Fruit fly (Drosophila melanogaster) whole organism, embryonic: ENCODE results near the gene ato.

Source experiments
- Awh ChIP-seq: fragments of 200-800 bp; sonication (Bioruptor generic); IDR thresholded peaks from 2 replicates; pipeline ENCODE4, ENCODE4 v1.3.6; 2022; ENCODE audit warnings: missing biosample characterization, missing genetic modification characterization
- CG10366 ChIP-seq: fragments of 200-800 bp; sonication (Bioruptor generic); IDR thresholded peaks from 2 replicates; pipeline ENCODE4 v1.3.6; 2022; ENCODE audit warnings: missing biosample characterization, missing genetic modification characterization
- CG10543 ChIP-seq: fragments of 200-800 bp; sonication (Bioruptor generic); optimal IDR thresholded peaks from 3 replicates; lab custom pipeline; 2017; ENCODE audit warnings: missing biosample characterization, mild to moderate bottlenecking, missing genetic modification characterization, moderate library complexity
- CG11093 ChIP-seq: fragments of 200-800 bp; sonication (Bioruptor generic); IDR thresholded peaks from 3 replicates; pipeline ENCODE4 v1.3.6; 2022; ENCODE audit warnings: missing biosample characterization, missing genetic modification characterization
- CG13296 ChIP-seq: fragments of 200-800 bp; sonication (Bioruptor generic); optimal IDR thresholded peaks from 3 replicates; lab custom pipeline; 2018; ENCODE audit warnings: missing biosample characterization, mild to moderate bottlenecking, missing genetic modification characterization
- CG14050 ChIP-seq: fragments of 200-800 bp; sonication (Bioruptor generic); IDR thresholded peaks from 3 replicates; pipeline ENCODE4 v1.3.6; 2022; ENCODE audit warnings: missing biosample characterization, missing genetic modification characterization
- CG16813 ChIP-seq: fragments of 200-800 bp; sonication (Bioruptor generic); IDR thresholded peaks from 3 replicates; pipeline ENCODE4 v1.3.6; 2022; ENCODE audit warnings: missing biosample characterization, missing genetic modification characterization; ENCODE audit not compliant: partially characterized antibody
- CG17186 ChIP-seq: fragments of 200-800 bp; sonication (Bioruptor generic); optimal IDR thresholded peaks from 3 replicates; lab custom pipeline; 2017; ENCODE audit warnings: missing biosample characterization, missing genetic modification reagents, missing genetic modification characterization
- CG18599 ChIP-seq: fragments of 200-800 bp; sonication (Bioruptor generic); optimal IDR thresholded peaks from 3 replicates; lab custom pipeline; 2017; ENCODE audit warnings: missing biosample characterization, missing genetic modification characterization, mild to moderate bottlenecking, moderate library complexity, missing genetic modification reagents
- CG2129 ChIP-seq: fragments of 200-800 bp; sonication (Bioruptor generic); IDR thresholded peaks from 2 replicates; pipeline ENCODE4 v1.3.6; 2022; ENCODE audit warnings: missing biosample characterization, missing genetic modification characterization; ENCODE audit not compliant: partially characterized antibody
- CG2202 ChIP-seq: fragments of 200-800 bp; sonication (Bioruptor generic); optimal IDR thresholded peaks from 2 replicates; lab custom pipeline; 2018; ENCODE audit warnings: missing biosample characterization, mild to moderate bottlenecking, missing genetic modification characterization
- CG2889 ChIP-seq: fragments of 200-800 bp; sonication (Bioruptor generic); IDR thresholded peaks from 3 replicates; pipeline ENCODE4 v1.3.6; 2022; ENCODE audit warnings: missing biosample characterization, missing genetic modification characterization
- CG34422 ChIP-seq: fragments of 200-800 bp; sonication (Bioruptor generic); IDR thresholded peaks from 3 replicates; pipeline ENCODE4 v1.3.6; 2022; ENCODE audit warnings: missing biosample characterization, missing genetic modification characterization
- CG4730 ChIP-seq: fragments of 200-800 bp; sonication (Bioruptor generic); IDR thresholded peaks from 2 replicates; pipeline ENCODE4 v1.3.6; 2022; ENCODE audit warnings: missing biosample characterization, missing genetic modification characterization
- CG5953 ChIP-seq: fragments of 200-800 bp; sonication (Bioruptor generic); IDR thresholded peaks from 2 replicates; pipeline ENCODE4 v1.3.6; 2022; ENCODE audit warnings: missing biosample characterization, missing genetic modification characterization
- CG6689 ChIP-seq: fragments of 200-800 bp; sonication (Bioruptor generic); IDR thresholded peaks from 2 replicates; pipeline ENCODE4 v1.3.6; 2022; ENCODE audit warnings: missing biosample characterization, missing genetic modification characterization
- CG6765 ChIP-seq: fragments of 200-800 bp; sonication (Bioruptor generic); optimal IDR thresholded peaks from 3 replicates; lab custom pipeline; 2017; ENCODE audit warnings: missing biosample characterization, mild to moderate bottlenecking, missing genetic modification characterization
- CG6854 ChIP-seq: fragments of 200-800 bp; sonication (Bioruptor generic); optimal IDR thresholded peaks from 3 replicates; lab custom pipeline; 2017; ENCODE audit warnings: missing biosample characterization, mild to moderate bottlenecking, missing genetic modification characterization
- CG7745 ChIP-seq: fragments of 200-800 bp; sonication (Bioruptor generic); optimal IDR thresholded peaks from 2 replicates; lab custom pipeline; 2018; ENCODE audit warnings: missing biosample characterization, mild to moderate bottlenecking, missing genetic modification characterization, moderate library complexity
- Dbx ChIP-seq: fragments of 200-800 bp; sonication (Bioruptor generic); IDR thresholded peaks from 3 replicates; pipeline ENCODE4 v1.3.6; 2022; ENCODE audit warnings: missing biosample characterization, missing genetic modification characterization
- Doc2 ChIP-seq: fragments of 200-800 bp; sonication (Bioruptor generic); IDR thresholded peaks from 2 replicates; pipeline ENCODE4 v1.3.6; 2022; ENCODE audit warnings: missing biosample characterization, missing genetic modification characterization
- Eip74EF ChIP-seq, 2 experiments: fragments of 200-800 bp in 1 of 2; fragments of >200 bp in 1 of 2; sonication (Bioruptor generic) in 1 of 2; optimal IDR thresholded peaks; 2 replicates each; lab custom pipeline; 2017 to 2019; ENCODE audit warnings: missing biosample characterization in 2 of 2, missing genetic modification characterization in 2 of 2, mild to moderate bottlenecking in 1 of 2, moderate library complexity in 1 of 2
- Fer1 ChIP-seq: fragments of 200-800 bp; sonication (Bioruptor generic); optimal IDR thresholded peaks from 2 replicates; lab custom pipeline; 2017; ENCODE audit warnings: missing biosample characterization, mild to moderate bottlenecking, missing genetic modification characterization
- Hr3 ChIP-seq: fragments of 200-800 bp; sonication (Bioruptor generic); optimal IDR thresholded peaks from 3 replicates; lab custom pipeline; 2016; ENCODE audit warnings: missing biosample characterization, missing genetic modification characterization
- Opbp ChIP-seq: fragments of 200-800 bp; sonication (Bioruptor generic); IDR thresholded peaks from 3 replicates; pipeline ENCODE4 v1.3.6; 2022; ENCODE audit warnings: missing biosample characterization, missing genetic modification characterization; ENCODE audit not compliant: partially characterized antibody
- Optix ChIP-seq: fragments of 200-800 bp; sonication (Bioruptor generic); IDR thresholded peaks from 3 replicates; pipeline ENCODE4 v1.3.6; 2022; ENCODE audit warnings: missing biosample characterization, missing genetic modification characterization
- PHDP ChIP-seq: fragments of 200-800 bp; sonication (Bioruptor generic); optimal IDR thresholded peaks from 3 replicates; lab custom pipeline; 2018; ENCODE audit warnings: missing biosample characterization, mild to moderate bottlenecking, missing genetic modification characterization, moderate library complexity
- Poxn ChIP-seq: fragments of 200-800 bp; sonication (Bioruptor generic); IDR thresholded peaks from 2 replicates; pipeline ENCODE4 v1.3.6; 2022; ENCODE audit warnings: missing biosample characterization, missing genetic modification characterization
- Scr ChIP-seq: fragments of 200-800 bp; sonication (Bioruptor generic); IDR thresholded peaks from 2 replicates; pipeline ENCODE4 v1.3.6; 2022; ENCODE audit warnings: missing biosample characterization, missing genetic modification characterization; ENCODE audit not compliant: partially characterized antibody
- Sox100B ChIP-seq: fragments of 200-800 bp; sonication (Bioruptor generic); optimal IDR thresholded peaks from 3 replicates; lab custom pipeline; 2018; ENCODE audit warnings: missing biosample characterization, mild to moderate bottlenecking, missing genetic modification characterization
- Tbp ChIP-seq: fragments of >200 bp; optimal IDR thresholded peaks from 2 replicates; lab custom pipeline; 2018; ENCODE audit warnings: missing biosample characterization, missing genetic modification characterization
- Trl ChIP-seq, 3 experiments: fragments of >200 bp in 2 of 3; fragments of 200-800 bp in 1 of 3; sonication (Bioruptor generic) in 1 of 3; optimal IDR thresholded peaks; 2 replicates in 1 of 3; 3 replicates in 2 of 3; lab custom pipeline; 2016 to 2017; ENCODE audit warnings: missing biosample characterization in 1 of 3, missing genetic modification characterization in 1 of 3
- chn ChIP-seq: fragments of 200-800 bp; sonication (Bioruptor generic); optimal IDR thresholded peaks from 2 replicates; lab custom pipeline; 2016; ENCODE audit warnings: missing biosample characterization, missing genetic modification characterization
- da ChIP-seq: fragments of 200-800 bp; sonication (Bioruptor generic); optimal IDR thresholded peaks from 2 replicates; lab custom pipeline; 2016; ENCODE audit warnings: missing biosample characterization, missing genetic modification characterization
- disco-r ChIP-seq: fragments of 200-800 bp; sonication (Bioruptor generic); optimal IDR thresholded peaks from 2 replicates; lab custom pipeline; 2016; ENCODE audit warnings: missing biosample characterization, missing genetic modification characterization
- ewg ChIP-seq: fragments of 200-800 bp; sonication (Bioruptor generic); optimal IDR thresholded peaks from 3 replicates; lab custom pipeline; 2017; ENCODE audit warnings: mild to moderate bottlenecking, missing biosample characterization, missing genetic modification reagents, missing genetic modification characterization
- nerfin-2 ChIP-seq: fragments of 200-800 bp; sonication (Bioruptor generic); IDR thresholded peaks from 2 replicates; pipeline ENCODE4 v1.3.6; 2022; ENCODE audit warnings: missing biosample characterization, missing genetic modification characterization; ENCODE audit not compliant: partially characterized antibody
- nom ChIP-seq: fragments of 200-800 bp; sonication (Bioruptor generic); optimal IDR thresholded peaks from 2 replicates; lab custom pipeline; 2017; ENCODE audit warnings: missing biosample characterization, missing genetic modification characterization, mild to moderate bottlenecking, moderate library complexity, missing genetic modification reagents
- oc ChIP-seq: fragments of 200-800 bp; sonication (Bioruptor generic); optimal IDR thresholded peaks from 2 replicates; lab custom pipeline; 2018; ENCODE audit warnings: missing biosample characterization, mild to moderate bottlenecking, missing genetic modification characterization, moderate library complexity
- pfk ChIP-seq: fragments of 200-800 bp; sonication (Bioruptor generic); optimal IDR thresholded peaks from 2 replicates; lab custom pipeline; 2018; ENCODE audit warnings: missing biosample characterization, mild to moderate bottlenecking, missing genetic modification characterization, moderate library complexity
- pho ChIP-seq: fragments of 200-800 bp; sonication (Bioruptor generic); optimal IDR thresholded peaks from 2 replicates; lab custom pipeline; 2016; ENCODE audit warnings: missing biosample characterization, missing genetic modification characterization
- phol ChIP-seq: fragments of 200-800 bp; sonication (Bioruptor generic); optimal IDR thresholded peaks from 3 replicates; lab custom pipeline; 2018; ENCODE audit warnings: missing biosample characterization, mild to moderate bottlenecking, missing genetic modification characterization, moderate library complexity
- pzg ChIP-seq: fragments of 200-800 bp; sonication (Bioruptor generic); optimal IDR thresholded peaks from 3 replicates; lab custom pipeline; 2018; ENCODE audit warnings: missing biosample characterization, mild to moderate bottlenecking, missing genetic modification characterization, moderate library complexity
- scrt ChIP-seq: fragments of 200-800 bp; sonication (Bioruptor generic); optimal IDR thresholded peaks from 2 replicates; lab custom pipeline; 2018; ENCODE audit warnings: missing biosample characterization, mild to moderate bottlenecking, missing genetic modification characterization, moderate library complexity
- seq ChIP-seq: fragments of 200-800 bp; sonication (Bioruptor generic); IDR thresholded peaks from 2 replicates; pipeline ENCODE4 v1.3.6; 2022; ENCODE audit warnings: missing biosample characterization, missing genetic modification characterization
- sqz ChIP-seq: fragments of 200-800 bp; sonication (Bioruptor generic); optimal IDR thresholded peaks from 3 replicates; lab custom pipeline; 2018; ENCODE audit warnings: missing biosample characterization, mild to moderate bottlenecking, missing genetic modification characterization
- sr ChIP-seq: fragments of 200-800 bp; sonication (Bioruptor generic); IDR thresholded peaks from 3 replicates; pipeline ENCODE4 v1.3.6; 2022; ENCODE audit warnings: missing biosample characterization, missing genetic modification characterization
- tap ChIP-seq: fragments of 200-800 bp; optimal IDR thresholded peaks from 3 replicates; lab custom pipeline; 2019; ENCODE audit warnings: missing biosample characterization, mild to moderate bottlenecking, missing genetic modification characterization, moderate library complexity
- usp ChIP-seq: fragments of >200 bp; optimal IDR thresholded peaks from 2 replicates; lab custom pipeline; 2017; ENCODE audit warnings: missing biosample characterization, missing genetic modification characterization
- wor ChIP-seq: fragments of 200-800 bp; sonication (Bioruptor generic); IDR thresholded peaks from 2 replicates; pipeline ENCODE4 v1.3.6; 2022; ENCODE audit warnings: missing biosample characterization, missing genetic modification characterization
- zen ChIP-seq: fragments of 200-800 bp; sonication (Bioruptor generic); optimal IDR thresholded peaks from 3 replicates; lab custom pipeline; 2018; ENCODE audit warnings: missing biosample characterization, mild to moderate bottlenecking, missing genetic modification characterization, moderate library complexity

ato gene

dm6 chr3R:8269740-8270139 lies 8.1 kb upstream of the ato start, which contains the start of gene CG9630 (continued):
- TF ChIP-seq nerfin-2 (no peak), Hr3 (GFP tag; lab: Kevin White, UChicago) (no peak), Doc2 (GFP tag; lab: Robert Waterston, UW) (no peak), pfk (GFP tag; lab: Kevin White, UChicago) (no peak), seq (GFP tag; lab: Robert Waterston, UW) (no peak), disco-r (GFP tag; lab: Kevin White, UChicago) (no peak), Eip74EF (GFP tag; optimal IDR thresholded peaks at IDR 0.05; lab: Kevin White, UChicago) (no peak), Scr (GFP tag; lab: Robert Waterston, UW) (peak; percentile 62), CG2889 (GFP tag; lab: Robert Waterston, UW) (no peak), sqz (GFP tag; lab: Kevin White, UChicago) (no peak), Tbp (GFP tag; lab: Kevin White, UChicago) (no peak), CG6689 (GFP tag; lab: Robert Waterston, UW) (no peak), Optix (GFP tag; lab: Robert Waterston, UW) (no peak), tap (no peak), PHDP (tag; lab: Kevin White, UChicago) (no peak), CG4730 (GFP tag; lab: Robert Waterston, UW) (no peak), Fer1 (GFP tag; lab: Kevin White, UChicago) (no peak), CG17186 (GFP tag; lab: Kevin White, UChicago) (peak; percentile 93), CG2202 (no peak), da (GFP tag; lab: Kevin White, UChicago) (peak; percentile 10), Awh (GFP tag; lab: Robert Waterston, UW) (no peak), Dbx (GFP tag; lab: Robert Waterston, UW) (no peak), CG11093 (GFP tag; lab: Robert Waterston, UW) (no peak), chn (no peak), CG7745 (tag; lab: Kevin White, UChicago) (no peak), Poxn (GFP tag; lab: Robert Waterston, UW) (no peak), pho (no peak), CG2129 (peak; percentile 47), CG16813 (GFP tag; lab: Robert Waterston, UW) (peak; percentile 59; the same call in 1 of the 3 replicates), CG10543 (no peak), sr (no peak), CG14050 (no peak), oc (tag; lab: Kevin White, UChicago) (peak; percentile 51), CG18599 (no peak), CG10366 (GFP tag; lab: Robert Waterston, UW) (no peak), CG6854 (no peak), phol (tag; lab: Kevin White, UChicago) (peak; percentile 66), Sox100B (GFP tag; lab: Kevin White, UChicago) (no peak), wor (GFP tag; lab: Robert Waterston, UW) (no peak), nom (GFP tag; lab: Kevin White, UChicago) (no peak), scrt (GFP tag; lab: Kevin White, UChicago) (no peak), pzg (GFP tag; lab: Kevin White, UChicago) (peak; percentile 97), Opbp (GFP tag; lab: Robert Waterston, UW) (peak; percentile 74), CG5953 (GFP tag; lab: Robert Waterston, UW) (no peak), usp (no peak), ewg (GFP tag; lab: Kevin White, UChicago) (peak; percentile 1), CG13296 (GFP tag; lab: Kevin White, UChicago) (no peak), CG6765 (GFP tag; lab: Kevin White, UChicago) (no peak), CG34422 (GFP tag; lab: Robert Waterston, UW) (peak; percentile 20; the same call in 1 of the 3 replicates), Trl (optimal IDR thresholded peaks at IDR 0.05; lab: Kevin White, UChicago) (no peak), Trl (GFP tag; optimal IDR thresholded peaks at IDR 0.05; lab: Kevin White, UChicago) (no peak), zen (peak; percentile 18)
